Fruit fly (Drosophila melanogaster): Measurements from ENCODE around the gene syd.

Gene syd

dm6 chr3L:7903489-7904150 is 32.3 kb downstream of the syd start:
- TF ChIP-seq bab1 (GFP tag; optimal IDR thresholded peaks at IDR 0.05) (peak; percentile 82), toe (GFP tag; optimal IDR thresholded peaks at IDR 0.05) (no peak), Mnt (GFP tag; optimal IDR thresholded peaks at IDR 0.05) (no peak), kay (GFP tag; ENCODE audit: borderline replicate concordance) (no peak), Crg-1 (GFP tag; optimal IDR thresholded peaks at IDR 0.05) (no peak), CG14711 (tag; optimal IDR thresholded peaks at IDR 0.05) (peak; percentile 66), ovo (GFP tag; optimal IDR thresholded peaks at IDR 0.05) (no peak), CG33017 (tag; optimal IDR thresholded peaks at IDR 0.05) (peak; percentile 26), pad (GFP tag; optimal IDR thresholded peaks at IDR 0.05) (peak; percentile 8), cnc (optimal IDR thresholded peaks at IDR 0.05) (no peak), CG11617 (GFP tag; optimal IDR thresholded peaks at IDR 0.05) (peak; percentile 30), cic (GFP tag; optimal IDR thresholded peaks at IDR 0.05) (no peak), Clk (GFP tag; optimal IDR thresholded peaks at IDR 0.05) (no peak), CG5204 (GFP tag; optimal IDR thresholded peaks at IDR 0.05) (no peak), CG7045 (GFP tag; optimal IDR thresholded peaks at IDR 0.05) (no peak), CG7101 (tag; optimal IDR thresholded peaks at IDR 0.05) (peak; percentile 52), tj (GFP tag; optimal IDR thresholded peaks at IDR 0.05) (no peak), CG12768 (GFP tag; optimal IDR thresholded peaks at IDR 0.05) (no peak), CG1620 (GFP tag; optimal IDR thresholded peaks at IDR 0.05) (peak; percentile 34), Hr96 (GFP tag; optimal IDR thresholded peaks at IDR 0.05) (no peak)

DNA sequence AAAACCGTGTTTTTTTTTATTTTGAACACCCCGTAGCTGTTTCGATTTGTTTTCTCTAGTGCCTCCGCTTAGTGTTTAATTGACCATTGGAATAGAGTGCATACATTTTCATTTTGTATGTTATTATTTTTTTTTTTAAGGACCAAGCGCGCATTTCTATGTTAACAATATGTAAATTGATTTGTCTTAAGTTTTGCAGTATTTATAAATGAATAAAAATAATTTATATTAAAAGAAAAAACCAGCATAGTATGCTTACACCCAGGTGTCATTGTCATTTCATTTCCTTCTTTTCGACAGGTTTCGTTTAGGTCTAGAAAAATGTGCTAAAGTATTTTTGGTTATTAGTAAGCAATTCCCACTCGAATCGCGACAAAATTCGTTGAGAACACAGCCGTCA is 41.3 kb downstream of the syd start, which contains the start of gene eIF4E5:
TSS of gene eIF4E5 (plus strand) at position 301 of the 400 bp plus-strand sequence.
- no peak for TF ChIP-seq CG7045 (GFP tag; optimal IDR thresholded peaks at IDR 0.05)
- no peak for TF ChIP-seq CG12768 (GFP tag; optimal IDR thresholded peaks at IDR 0.05)
- no peak for TF ChIP-seq Hr96 (GFP tag; optimal IDR thresholded peaks at IDR 0.05)
- no peak for TF ChIP-seq tj (GFP tag; optimal IDR thresholded peaks at IDR 0.05)
- TF ChIP-seq cnc (optimal IDR thresholded peaks at IDR 0.05): no peak
- TF ChIP-seq CG14711 (tag; optimal IDR thresholded peaks at IDR 0.05): no peak
- no peak for TF ChIP-seq CG7101 (tag; optimal IDR thresholded peaks at IDR 0.05)
- TF ChIP-seq CG11617 (GFP tag; optimal IDR thresholded peaks at IDR 0.05): no peak
- TF ChIP-seq Clk (GFP tag; optimal IDR thresholded peaks at IDR 0.05): no peak
- TF ChIP-seq cic (GFP tag; optimal IDR thresholded peaks at IDR 0.05): no peak
- TF ChIP-seq toe (GFP tag; optimal IDR thresholded peaks at IDR 0.05): no peak
- TF ChIP-seq pad (GFP tag; optimal IDR thresholded peaks at IDR 0.05): no peak
- no peak for TF ChIP-seq bab1 (GFP tag; optimal IDR thresholded peaks at IDR 0.05)

dm6 chr3L:7893840-7894239 is 42.1 kb downstream of the syd start:
- TF ChIP-seq kay (GFP tag; ENCODE audit: borderline replicate concordance): no peak
- no peak for TF ChIP-seq Mnt (GFP tag; optimal IDR thresholded peaks at IDR 0.05)
- TF ChIP-seq toe (GFP tag; optimal IDR thresholded peaks at IDR 0.05): no peak
- TF ChIP-seq CG1620 (GFP tag; optimal IDR thresholded peaks at IDR 0.05): no peak
- TF ChIP-seq cic (GFP tag; optimal IDR thresholded peaks at IDR 0.05): no peak
- TF ChIP-seq CG7045 (GFP tag; optimal IDR thresholded peaks at IDR 0.05): no peak
- no peak for TF ChIP-seq bab1 (GFP tag; optimal IDR thresholded peaks at IDR 0.05)
- TF ChIP-seq ovo (GFP tag; optimal IDR thresholded peaks at IDR 0.05): no peak
- TF ChIP-seq CG11617 (GFP tag; optimal IDR thresholded peaks at IDR 0.05): no peak
- no peak for TF ChIP-seq Clk (GFP tag; optimal IDR thresholded peaks at IDR 0.05)
- TF ChIP-seq CG12768 (GFP tag; optimal IDR thresholded peaks at IDR 0.05): no peak
- TF ChIP-seq tj (GFP tag; optimal IDR thresholded peaks at IDR 0.05): no peak
- TF ChIP-seq Crg-1 (GFP tag; optimal IDR thresholded peaks at IDR 0.05): no peak
- no peak for TF ChIP-seq pad (GFP tag; optimal IDR thresholded peaks at IDR 0.05)
- TF ChIP-seq cnc (optimal IDR thresholded peaks at IDR 0.05): no peak
- no peak for TF ChIP-seq CG14711 (tag; optimal IDR thresholded peaks at IDR 0.05)

DNA sequence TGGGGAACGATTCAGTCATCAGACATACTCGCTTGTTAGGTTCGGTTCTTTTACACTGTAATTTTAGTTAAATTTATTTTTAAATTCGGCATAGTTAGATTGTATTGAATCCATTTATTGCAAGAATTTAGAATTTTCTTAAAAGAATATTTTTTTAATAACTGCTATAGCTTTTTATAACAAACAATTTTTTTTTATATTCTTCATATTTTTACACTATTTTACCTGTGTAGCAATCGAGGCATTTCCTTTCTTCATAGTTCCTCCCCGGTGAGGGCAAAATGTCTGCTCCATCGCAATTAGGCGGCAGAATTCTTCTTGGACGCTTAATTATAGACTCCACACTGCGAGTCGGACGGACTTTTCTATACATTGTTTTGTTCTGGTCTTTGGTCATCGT is 45.4 kb downstream of the syd start:
- TF ChIP-seq CG12768 (GFP tag; optimal IDR thresholded peaks at IDR 0.05): no peak
- TF ChIP-seq ovo (GFP tag; optimal IDR thresholded peaks at IDR 0.05): no peak

- no peak for TF ChIP-seq CG1620 (GFP tag; optimal IDR thresholded peaks at IDR 0.05)
- no peak for TF ChIP-seq cic (GFP tag; optimal IDR thresholded peaks at IDR 0.05)
- TF ChIP-seq tj (GFP tag; optimal IDR thresholded peaks at IDR 0.05): no peak
- TF ChIP-seq CG12768 (GFP tag; optimal IDR thresholded peaks at IDR 0.05): no peak
- no peak for TF ChIP-seq CG7101 (tag; optimal IDR thresholded peaks at IDR 0.05)
- TF ChIP-seq toe (GFP tag; optimal IDR thresholded peaks at IDR 0.05): no peak
- no peak for TF ChIP-seq CG5204 (GFP tag; optimal IDR thresholded peaks at IDR 0.05)
- TF ChIP-seq cnc (optimal IDR thresholded peaks at IDR 0.05): no peak
- no peak for TF ChIP-seq CG33017 (tag; optimal IDR thresholded peaks at IDR 0.05)
Measured at dm6 chr3L:7889976-7890375, 45.9 kb downstream of the syd start.

dm6 chr3L:7883298-7883697 is 52.6 kb downstream of the syd start:
- TF ChIP-seq Mnt (GFP tag; optimal IDR thresholded peaks at IDR 0.05) (no peak), toe (GFP tag; optimal IDR thresholded peaks at IDR 0.05) (no peak), CG11617 (GFP tag; optimal IDR thresholded peaks at IDR 0.05) (no peak), bab1 (GFP tag; optimal IDR thresholded peaks at IDR 0.05) (no peak), pad (GFP tag; optimal IDR thresholded peaks at IDR 0.05) (no peak), ovo (GFP tag; optimal IDR thresholded peaks at IDR 0.05) (no peak), Hr96 (GFP tag; optimal IDR thresholded peaks at IDR 0.05) (no peak), CG33017 (tag; optimal IDR thresholded peaks at IDR 0.05) (no peak), CG1620 (GFP tag; optimal IDR thresholded peaks at IDR 0.05) (no peak), CG7101 (tag; optimal IDR thresholded peaks at IDR 0.05) (no peak), Crg-1 (GFP tag; optimal IDR thresholded peaks at IDR 0.05) (no peak), CG12768 (GFP tag; optimal IDR thresholded peaks at IDR 0.05) (no peak)

Data from whole organism, adult.